Fruit fly (Drosophila melanogaster) S2 (cell line): ENCODE results near the gene IntS2.

Experiments
- CG8478 ChIP-seq: fragments of >200 bp; optimal IDR thresholded peaks from 2 replicates; lab custom pipeline; 2018
- CTCF ChIP-seq, 2 experiments: fragments of >200 bp; optimal IDR thresholded peaks; 2 replicates each; lab custom pipeline; 2018

Gene IntS2

dm6 chrX:17656501-17656900 lies at the start of gene IntS2:
IntS2 (minus strand) TSS chrX:17656818.
- TF ChIP-seq CTCF (optimal IDR thresholded peaks at IDR 0.05; lab: Kevin White, UChicago) (no peak), CG8478 (lab: Kevin White, UChicago) (no peak)

dm6 chrX:17702738-17703570 lies 46.3 kb upstream of the IntS2 start, which contains the start of the genes CG8188 and par-6:
CG8188 (minus strand) TSS chrX:17703024.
par-6 (plus strand) TSS chrX:17703352.
- TF ChIP-seq CG8478 (lab: Kevin White, UChicago) (no peak), CTCF (optimal IDR thresholded peaks at IDR 0.05; lab: Kevin White, UChicago) (no peak)

dm6 chrX:17698864-17699504 lies 42.4 kb upstream of the IntS2 start:
- TF ChIP-seq CTCF (optimal IDR thresholded peaks at IDR 0.05; lab: Kevin White, UChicago) = no peak
- TF ChIP-seq CG8478 (lab: Kevin White, UChicago) = no peak

dm6 chrX:17698436-17698835 lies 41.8 kb upstream of the IntS2 start, which contains the start of gene chas:
chas (minus strand) TSS chrX:17698730.
- TF ChIP-seq CTCF (optimal IDR thresholded peaks at IDR 0.05; lab: Kevin White, UChicago) = no peak
- no peak for TF ChIP-seq CG8478 (lab: Kevin White, UChicago)

- TF ChIP-seq CG8478 (lab: Kevin White, UChicago) (no peak), CTCF (optimal IDR thresholded peaks at IDR 0.05; lab: Kevin White, UChicago) (peak; percentile 69 to 83)
These were observed 41.1 kb upstream of the IntS2 start for dm6 chrX:17697703-17698145.

- no peak for TF ChIP-seq CG8478 (lab: Kevin White, UChicago)
- no peak for TF ChIP-seq CTCF (optimal IDR thresholded peaks at IDR 0.05; lab: Kevin White, UChicago)
These were observed 40.6 kb upstream of the IntS2 start for dm6 chrX:17697266-17697665.

dm6 chrX:17696637-17697036 lies 40.0 kb upstream of the IntS2 start:
- TF ChIP-seq CTCF (optimal IDR thresholded peaks at IDR 0.05; lab: Kevin White, UChicago) (no peak), CG8478 (lab: Kevin White, UChicago) (no peak)

dm6 chrX:17695641-17696040 lies 39.0 kb upstream of the IntS2 start:
- no peak for TF ChIP-seq CG8478 (lab: Kevin White, UChicago)
- TF ChIP-seq CTCF (optimal IDR thresholded peaks at IDR 0.05; lab: Kevin White, UChicago) = peak; percentile 69 to 90

dm6 chrX:17694873-17695446 lies 38.3 kb upstream of the IntS2 start:
- TF ChIP-seq CG8478 (lab: Kevin White, UChicago) (no peak), CTCF (optimal IDR thresholded peaks at IDR 0.05; lab: Kevin White, UChicago) (no peak)

- TF ChIP-seq CG8478 (lab: Kevin White, UChicago) = no peak
- TF ChIP-seq CTCF (optimal IDR thresholded peaks at IDR 0.05; lab: Kevin White, UChicago) = no peak
These were observed 37.6 kb upstream of the IntS2 start for dm6 chrX:17693981-17694872.

dm6 chrX:17692729-17693128 lies 36.1 kb upstream of the IntS2 start:
- TF ChIP-seq CTCF (optimal IDR thresholded peaks at IDR 0.05; lab: Kevin White, UChicago) = no peak
- TF ChIP-seq CG8478 (lab: Kevin White, UChicago) = no peak

dm6 chrX:17686179-17686578 lies 29.6 kb upstream of the IntS2 start:
- TF ChIP-seq CTCF (optimal IDR thresholded peaks at IDR 0.05; lab: Kevin White, UChicago) (no peak), CG8478 (lab: Kevin White, UChicago) (no peak)

dm6 chrX:17683506-17683858 lies 26.9 kb upstream of the IntS2 start:
- no peak for TF ChIP-seq CTCF (optimal IDR thresholded peaks at IDR 0.05; lab: Kevin White, UChicago)
- TF ChIP-seq CG8478 (lab: Kevin White, UChicago) = no peak
